Worm (Caenorhabditis elegans) whole organism, L2 larva: ENCODE data around the gene F35H10.10.

Source experiments
- C34F6.9 ChIP-seq: fragments of 150-350 bp; optimal IDR thresholded peaks from 2 replicates; lab custom pipeline; 2014; ENCODE audit warnings: missing biosample characterization, missing genetic modification characterization
- F13H6.1 ChIP-seq: sonication (generic microtip); optimal IDR thresholded peaks from 2 replicates; lab custom pipeline; 2016; ENCODE audit warnings: missing genetic modification characterization, missing compliant biosample characterization
- R02D3.7 ChIP-seq: fragments of 150-350 bp; optimal IDR thresholded peaks from 2 replicates; lab custom pipeline; 2014; ENCODE audit warnings: missing biosample characterization, missing genetic modification characterization
- Y55F3AM.14 ChIP-seq: fragments of 200-800 bp; sonication (Bioruptor generic); optimal IDR thresholded peaks from 2 replicates; lab custom pipeline; 2018; ENCODE audit warnings: mild to moderate bottlenecking, missing genetic modification characterization, missing compliant biosample characterization
- ZK546.5 ChIP-seq: sonication (generic microtip); optimal IDR thresholded peaks from 2 replicates; lab custom pipeline; 2017; ENCODE audit warnings: missing biosample characterization, missing genetic modification characterization
- alr-1 ChIP-seq: fragments of 150-350 bp; optimal IDR thresholded peaks from 2 replicates; lab custom pipeline; 2014; ENCODE audit warnings: missing biosample characterization, missing genetic modification characterization
- aly-2 ChIP-seq: fragments of 150-350 bp; optimal IDR thresholded peaks from 2 replicates; lab custom pipeline; 2014; ENCODE audit warnings: missing biosample characterization, missing genetic modification characterization
- blmp-1 ChIP-seq: sonication (generic microtip); optimal IDR thresholded peaks from 2 replicates; lab custom pipeline; 2017; ENCODE audit warnings: missing genetic modification characterization, mild to moderate bottlenecking, missing compliant biosample characterization, antibody characterized with exemption, moderate library complexity; ENCODE audit not compliant: insufficient read depth
- ceh-16 ChIP-seq: fragments of 150-350 bp; optimal IDR thresholded peaks from 2 replicates; lab custom pipeline; 2014; ENCODE audit warnings: missing biosample characterization, missing genetic modification characterization
- ceh-82 ChIP-seq: fragments of 150-350 bp; optimal IDR thresholded peaks from 2 replicates; lab custom pipeline; 2014; ENCODE audit warnings: missing biosample characterization, missing genetic modification characterization
- crh-2 ChIP-seq: sonication (generic microtip); optimal IDR thresholded peaks from 2 replicates; lab custom pipeline; 2017; ENCODE audit warnings: missing biosample characterization, missing genetic modification characterization
- dmd-4 ChIP-seq: sonication (generic microtip); optimal IDR thresholded peaks from 2 replicates; lab custom pipeline; 2017; ENCODE audit warnings: missing biosample characterization, missing genetic modification characterization
- fos-1 ChIP-seq: fragments of 150-350 bp; optimal IDR thresholded peaks from 2 replicates; lab custom pipeline; 2014; ENCODE audit warnings: missing biosample characterization, missing genetic modification characterization
- gmeb-1 ChIP-seq: fragments of 150-350 bp; optimal IDR thresholded peaks from 2 replicates; lab custom pipeline; 2014; ENCODE audit warnings: missing biosample characterization, missing genetic modification characterization
- lin-11 ChIP-seq: fragments of 150-350 bp; sonication (generic microtip); optimal IDR thresholded peaks from 2 replicates; lab custom pipeline; 2014; ENCODE audit warnings: missing biosample characterization, missing genetic modification characterization, inconsistent platforms, mixed read lengths
- lin-13 ChIP-seq: fragments of 150-350 bp; optimal IDR thresholded peaks from 2 replicates; lab custom pipeline; 2014; ENCODE audit warnings: missing biosample characterization, missing genetic modification reagents, missing genetic modification characterization
- lsy-2 ChIP-seq, 2 experiments: fragments of 150-350 bp in 1 of 2; sonication (generic microtip) in 1 of 2; optimal IDR thresholded peaks; 2 replicates each; lab custom pipeline; 2014 to 2017; ENCODE audit warnings: missing biosample characterization in 2 of 2, missing genetic modification characterization in 2 of 2
- mab-5 ChIP-seq: fragments of 150-350 bp; optimal IDR thresholded peaks from 2 replicates; lab custom pipeline; 2014; ENCODE audit warnings: missing biosample characterization, missing genetic modification characterization
- mbf-1 ChIP-seq: sonication (generic microtip); optimal IDR thresholded peaks from 2 replicates; lab custom pipeline; 2017; ENCODE audit warnings: missing biosample characterization, missing genetic modification characterization
- mdl-1 ChIP-seq, 2 experiments: fragments of 150-350 bp in 1 of 2; sonication (generic microtip) in 1 of 2; optimal IDR thresholded peaks; 2 replicates each; lab custom pipeline; 2017; ENCODE audit warnings: missing biosample characterization in 2 of 2, missing genetic modification characterization in 2 of 2
- nhr-10 ChIP-seq: sonication (generic microtip); optimal IDR thresholded peaks from 2 replicates; lab custom pipeline; 2017; ENCODE audit warnings: missing biosample characterization, missing genetic modification characterization
- nhr-12 ChIP-seq: fragments of 150-350 bp; optimal IDR thresholded peaks from 2 replicates; lab custom pipeline; 2014; ENCODE audit warnings: missing biosample characterization, missing genetic modification characterization
- nhr-129 ChIP-seq: fragments of 150-350 bp; optimal IDR thresholded peaks from 2 replicates; lab custom pipeline; 2014; ENCODE audit warnings: missing biosample characterization, missing genetic modification characterization
- nhr-21 ChIP-seq: fragments of 150-350 bp; optimal IDR thresholded peaks from 2 replicates; lab custom pipeline; 2014; ENCODE audit warnings: missing biosample characterization, missing genetic modification characterization
- nhr-237 ChIP-seq: fragments of 150-350 bp; optimal IDR thresholded peaks from 2 replicates; lab custom pipeline; 2014; ENCODE audit warnings: missing biosample characterization, missing genetic modification characterization
- nhr-25 ChIP-seq: fragments of 150-350 bp; sonication (generic microtip); optimal IDR thresholded peaks from 3 replicates; lab custom pipeline; 2014; ENCODE audit warnings: missing biosample characterization, missing genetic modification characterization
- nhr-77 ChIP-seq: fragments of 150-350 bp; optimal IDR thresholded peaks from 2 replicates; lab custom pipeline; 2014; ENCODE audit warnings: missing biosample characterization, missing genetic modification characterization
- peb-1 ChIP-seq: fragments of 150-350 bp; optimal IDR thresholded peaks from 2 replicates; lab custom pipeline; 2014; ENCODE audit warnings: missing biosample characterization, missing genetic modification characterization
- skn-1 ChIP-seq: sonication (generic microtip); optimal IDR thresholded peaks from 2 replicates; lab custom pipeline; 2017; ENCODE audit warnings: missing biosample characterization, missing genetic modification characterization
- sma-9 ChIP-seq, 2 experiments: fragments of 150-350 bp in 1 of 2; sonication (generic microtip) in 1 of 2; optimal IDR thresholded peaks; 2 replicates each; lab custom pipeline; 2014 to 2016; ENCODE audit warnings: missing genetic modification characterization in 2 of 2, mild to moderate bottlenecking in 1 of 2, missing biosample characterization in 1 of 2, missing compliant biosample characterization in 1 of 2, missing genetic modification reagents in 1 of 2, moderate library complexity in 1 of 2
- snpc-4 ChIP-seq: fragments of 150-350 bp; optimal IDR thresholded peaks from 2 replicates; lab custom pipeline; 2014; ENCODE audit warnings: missing biosample characterization, missing genetic modification characterization
- unc-39 ChIP-seq: fragments of 150-350 bp; optimal IDR thresholded peaks from 2 replicates; lab custom pipeline; 2014; ENCODE audit warnings: missing biosample characterization, missing genetic modification characterization
- unc-55 ChIP-seq: fragments of 150-350 bp; sonication (generic microtip); optimal IDR thresholded peaks from 3 replicates; lab custom pipeline; 2014; ENCODE audit warnings: missing biosample characterization, missing genetic modification reagents, missing genetic modification characterization
- unc-62 ChIP-seq: fragments of 150-350 bp; optimal IDR thresholded peaks from 2 replicates; lab custom pipeline; 2014; ENCODE audit warnings: missing biosample characterization, missing genetic modification reagents, missing genetic modification characterization
- ztf-1 ChIP-seq: fragments of 200-800 bp; sonication (Bioruptor generic); conservative IDR thresholded peaks from 2 replicates; pipeline ENCODE4 v1.3.6; 2022; ENCODE audit warnings: missing genetic modification characterization, missing compliant biosample characterization
- ztf-4 ChIP-seq: fragments of 150-350 bp; optimal IDR thresholded peaks from 2 replicates; lab custom pipeline; 2014; ENCODE audit warnings: missing biosample characterization, missing genetic modification characterization

F35H10.10 gene

ce11 chrIV:8297192-8297591, 15.6 kb downstream of the F35H10.10 start, which contains the start of gene nprl-3:
TSS of gene nprl-3 (plus strand) at chrIV:8297492.
- no peak for TF ChIP-seq nhr-10 (tag; lab: Kevin White, UChicago)
- TF ChIP-seq skn-1 (tag; lab: Kevin White, UChicago): no peak
- no peak for TF ChIP-seq ceh-16 (tag; lab: Kevin White, UChicago)
- TF ChIP-seq R02D3.7: no peak
- no peak for TF ChIP-seq nhr-129 (tag; lab: Kevin White, UChicago)
- no peak for TF ChIP-seq ztf-4
- TF ChIP-seq lin-13 (GFP tag; lab: Kevin White, UChicago): no peak
- TF ChIP-seq alr-1 (tag; lab: Kevin White, UChicago): no peak
- no peak for TF ChIP-seq blmp-1 (tag; lab: Kevin White, UChicago)
- TF ChIP-seq snpc-4 (tag; lab: Kevin White, UChicago): no peak
- TF ChIP-seq ztf-1 (GFP tag; lab: Robert Waterston, UW): no peak
- no peak for TF ChIP-seq ceh-82 (tag; lab: Kevin White, UChicago)
- no peak for TF ChIP-seq lin-11 (tag; lab: Kevin White, UChicago)

ce11 chrIV:8294650-8295049, 18.1 kb downstream of the F35H10.10 start, which contains the start of gene tbce-1:
TSS of gene tbce-1 (plus strand) at chrIV:8294690.
- no peak for TF ChIP-seq skn-1 (tag; lab: Kevin White, UChicago)
- no peak for TF ChIP-seq nhr-237
- TF ChIP-seq nhr-129 (tag; lab: Kevin White, UChicago): no peak
- TF ChIP-seq lin-13 (GFP tag; lab: Kevin White, UChicago): no peak
- no peak for TF ChIP-seq Y55F3AM.14
- no peak for TF ChIP-seq lsy-2 (tag; optimal IDR thresholded peaks at IDR 0.05; lab: Kevin White, UChicago)
- no peak for TF ChIP-seq F13H6.1
- no peak for TF ChIP-seq mab-5 (tag; lab: Kevin White, UChicago)
- no peak for TF ChIP-seq nhr-77 (tag; lab: Kevin White, UChicago)
- no peak for TF ChIP-seq ztf-1 (GFP tag; lab: Robert Waterston, UW)
- TF ChIP-seq C34F6.9: no peak
- TF ChIP-seq aly-2: no peak
- TF ChIP-seq peb-1: no peak
- no peak for TF ChIP-seq unc-39 (tag; lab: Kevin White, UChicago)
- no peak for TF ChIP-seq mdl-1 (tag; optimal IDR thresholded peaks at IDR 0.05; lab: Kevin White, UChicago)
- TF ChIP-seq ZK546.5 (tag; lab: Kevin White, UChicago): no peak
- TF ChIP-seq unc-62: no peak
- TF ChIP-seq nhr-12: no peak
- no peak for TF ChIP-seq nhr-25 (tag; lab: Kevin White, UChicago)

ce11 chrIV:8291232-8291631, 21.5 kb downstream of the F35H10.10 start, which contains the start of gene K07H8.2:
TSS of gene K07H8.2 (plus strand) at chrIV:8291532.
- TF ChIP-seq ztf-4 (no peak), nhr-77 (tag; lab: Kevin White, UChicago) (no peak), nhr-21 (tag; lab: Kevin White, UChicago) (no peak), mbf-1 (tag; lab: Kevin White, UChicago) (no peak), ceh-16 (tag; lab: Kevin White, UChicago) (no peak), dmd-4 (tag; lab: Kevin White, UChicago) (no peak), aly-2 (no peak)
- TF ChIP-seq, all 48 proteins: peak for 0

- peak; percentile 76 for TF ChIP-seq unc-55 (GFP tag; lab: Kevin White, UChicago)
- no peak for TF ChIP-seq nhr-25 (tag; lab: Kevin White, UChicago)
- no peak for TF ChIP-seq nhr-10 (tag; lab: Kevin White, UChicago)
- TF ChIP-seq mab-5 (tag; lab: Kevin White, UChicago): no peak
- TF ChIP-seq ceh-82 (tag; lab: Kevin White, UChicago): no peak
- TF ChIP-seq gmeb-1 (tag; lab: Kevin White, UChicago): peak; percentile 54
- no peak for TF ChIP-seq R02D3.7
- TF ChIP-seq lin-13 (GFP tag; lab: Kevin White, UChicago): peak; percentile 29
- TF ChIP-seq lsy-2 (tag; optimal IDR thresholded peaks at IDR 0.05; lab: Kevin White, UChicago): peak in 1 of 2 experiments; percentile 77
- TF ChIP-seq F13H6.1: peak; percentile 28
- peak; percentile 4 for TF ChIP-seq sma-9 (GFP tag; optimal IDR thresholded peaks at IDR 0.05; lab: Kevin White, UChicago)
- no peak for TF ChIP-seq sma-9 (tag; optimal IDR thresholded peaks at IDR 0.05; lab: Kevin White, UChicago)
- TF ChIP-seq crh-2: peak; percentile 19
- TF ChIP-seq nhr-129 (tag; lab: Kevin White, UChicago): peak; percentile 57
- TF ChIP-seq nhr-21 (tag; lab: Kevin White, UChicago): no peak
- peak; percentile 58 for TF ChIP-seq C34F6.9
- peak; percentile 31 for TF ChIP-seq fos-1 (tag; lab: Kevin White, UChicago)
- TF ChIP-seq nhr-237: no peak
Observed at ce11 chrIV:8289580-8290323, 23.0 kb downstream of the F35H10.10 start, which contains the start of gene daf-31. TSS of gene daf-31 (plus strand) at chrIV:8290273.
